Worm (Caenorhabditis elegans) whole organism, L4 larva: ENCODE measurements around the gene rps-11.

Source experiments
- D1046.2 ChIP-seq: fragments of 200-800 bp; sonication (Bioruptor generic); IDR thresholded peaks from 2 replicates; pipeline ENCODE4 v1.3.6; 2022; ENCODE audit warnings: missing genetic modification characterization, missing compliant biosample characterization
- R02D3.7 ChIP-seq: fragments of 150-350 bp; sonication (generic microtip); optimal IDR thresholded peaks from 3 replicates; lab custom pipeline; 2014; ENCODE audit warnings: missing biosample characterization, missing genetic modification characterization
- T20F7.1 ChIP-seq: fragments of 200-800 bp; sonication (Bioruptor generic); optimal IDR thresholded peaks from 2 replicates; lab custom pipeline; 2018; ENCODE audit warnings: mild to moderate bottlenecking, missing genetic modification characterization, missing compliant biosample characterization
- Y105C5A.15 ChIP-seq: fragments of 200-800 bp; sonication (Bioruptor generic); IDR thresholded peaks from 2 replicates; pipeline ENCODE4 v1.3.6; 2022; ENCODE audit warnings: missing genetic modification characterization, missing compliant biosample characterization
- Y5F2A.4 ChIP-seq: fragments of 200-800 bp; sonication (Bioruptor generic); optimal IDR thresholded peaks from 2 replicates; lab custom pipeline; 2018; ENCODE audit warnings: mild to moderate bottlenecking, missing genetic modification characterization, missing compliant biosample characterization
- ZK337.2 ChIP-seq: fragments of 200-800 bp; sonication (Bioruptor generic); IDR thresholded peaks from 2 replicates; pipeline ENCODE4 v1.3.6; 2022; ENCODE audit warnings: missing genetic modification reagents, missing genetic modification characterization, missing compliant biosample characterization
- aha-1 ChIP-seq: fragments of 150-350 bp; peaks from one replicate; lab custom pipeline; 2014; ENCODE audit warnings: missing biosample characterization, missing genetic modification characterization
- ama-1 ChIP-seq: fragments of 150-350 bp; optimal IDR thresholded peaks from 2 replicates; lab custom pipeline; 2014; ENCODE audit warnings: inconsistent platforms, mixed read lengths
- arid-1 ChIP-seq: fragments of 200-800 bp; sonication (Bioruptor generic); conservative IDR thresholded peaks from 2 replicates; pipeline ENCODE4 v1.3.6; 2022; ENCODE audit warnings: missing genetic modification reagents, missing genetic modification characterization, missing compliant biosample characterization
- ctbp-1 ChIP-seq: fragments of 200-800 bp; sonication (Bioruptor generic); IDR thresholded peaks from 2 replicates; pipeline ENCODE4 v1.3.6; 2022; ENCODE audit warnings: missing genetic modification reagents, missing genetic modification characterization, missing compliant biosample characterization
- daf-19 ChIP-seq: fragments of 200-800 bp; sonication (Bioruptor generic); conservative IDR thresholded peaks from 2 replicates; pipeline ENCODE4 v1.3.6; 2022; ENCODE audit warnings: missing genetic modification characterization, missing compliant biosample characterization
- dmd-6 ChIP-seq: fragments of 200-800 bp; sonication (Bioruptor generic); IDR thresholded peaks from 2 replicates; pipeline ENCODE4 v1.3.6; 2022; ENCODE audit warnings: missing genetic modification reagents, missing genetic modification characterization, missing compliant biosample characterization
- dmd-8 ChIP-seq: fragments of 200-800 bp; sonication (Bioruptor generic); IDR thresholded peaks from 2 replicates; pipeline ENCODE4 v1.3.6; 2022; ENCODE audit warnings: missing genetic modification characterization, missing compliant biosample characterization
- dmd-9 ChIP-seq: fragments of 200-800 bp; sonication (Bioruptor generic); IDR thresholded peaks from 2 replicates; pipeline ENCODE4 v1.3.6; 2022; ENCODE audit warnings: missing genetic modification reagents, missing genetic modification characterization, missing compliant biosample characterization
- dpl-1 ChIP-seq: fragments of 150-350 bp; optimal IDR thresholded peaks from 2 replicates; lab custom pipeline; 2014; ENCODE audit warnings: missing biosample characterization, missing genetic modification reagents, missing genetic modification characterization
- dve-1 ChIP-seq: sonication (generic microtip); optimal IDR thresholded peaks from 2 replicates; lab custom pipeline; 2017; ENCODE audit warnings: antibody characterized with exemption, mild to moderate bottlenecking, missing genetic modification characterization, missing compliant biosample characterization; ENCODE audit not compliant: insufficient read depth
- egl-43 ChIP-seq: fragments of 200-800 bp; sonication (Bioruptor generic); IDR thresholded peaks from 2 replicates; pipeline ENCODE4 v1.3.6; 2022; ENCODE audit warnings: missing genetic modification reagents, missing genetic modification characterization, missing compliant biosample characterization
- hlh-11 ChIP-seq: fragments of 200-800 bp; sonication (Bioruptor generic); optimal IDR thresholded peaks from 2 replicates; lab custom pipeline; 2018; ENCODE audit warnings: mild to moderate bottlenecking, missing genetic modification characterization, missing compliant biosample characterization
- hlh-30 ChIP-seq: sonication (generic microtip); optimal IDR thresholded peaks from 2 replicates; lab custom pipeline; 2017; ENCODE audit warnings: antibody characterized with exemption, mild to moderate bottlenecking, missing genetic modification characterization, missing compliant biosample characterization; ENCODE audit not compliant: insufficient read depth
- hmg-1.1 ChIP-seq: fragments of 200-800 bp; sonication (Bioruptor generic); IDR thresholded peaks from 2 replicates; pipeline ENCODE4 v1.3.6; 2022; ENCODE audit warnings: missing genetic modification reagents, missing genetic modification characterization, missing compliant biosample characterization
- lin-39 ChIP-seq: fragments of 150-350 bp; optimal IDR thresholded peaks from 2 replicates; lab custom pipeline; 2014; ENCODE audit warnings: missing biosample characterization, missing genetic modification reagents, missing genetic modification characterization
- lir-3 ChIP-seq: sonication (generic microtip); optimal IDR thresholded peaks from 2 replicates; lab custom pipeline; 2016; ENCODE audit warnings: mild to moderate bottlenecking, missing genetic modification characterization, missing compliant biosample characterization
- lsy-2 ChIP-seq, 2 experiments: fragments of 150-350 bp in 1 of 2; sonication (generic microtip) in 1 of 2; optimal IDR thresholded peaks; 2 replicates each; lab custom pipeline; 2014 to 2017; ENCODE audit warnings: missing biosample characterization in 2 of 2, missing genetic modification characterization in 2 of 2
- madf-5 ChIP-seq, 2 experiments: fragments of 200-800 bp; sonication (Bioruptor generic); IDR thresholded peaks; 2 replicates each; pipeline ENCODE4 v1.3.6; 2022; ENCODE audit warnings: missing compliant biosample characterization in 2 of 2, missing genetic modification characterization in 2 of 2
- madf-9 ChIP-seq: fragments of 200-800 bp; sonication (Bioruptor generic); conservative IDR thresholded peaks from 2 replicates; pipeline ENCODE4 v1.3.6; 2022; ENCODE audit warnings: missing genetic modification reagents, missing genetic modification characterization, missing compliant biosample characterization
- mdl-1 ChIP-seq, 2 experiments: fragments of 150-350 bp in 1 of 2; sonication (generic microtip) in 1 of 2; optimal IDR thresholded peaks; 2 replicates each; lab custom pipeline; 2014 to 2017; ENCODE audit warnings: missing biosample characterization in 2 of 2, missing genetic modification characterization in 2 of 2
- mep-1 ChIP-seq: fragments of 150-350 bp; sonication (generic microtip); optimal IDR thresholded peaks from 3 replicates; lab custom pipeline; 2014; ENCODE audit warnings: missing biosample characterization, missing genetic modification characterization
- mes-2 ChIP-seq: sonication (generic microtip); optimal IDR thresholded peaks from 2 replicates; lab custom pipeline; 2016; ENCODE audit warnings: missing genotype, mild to moderate bottlenecking, missing genetic modification characterization, missing compliant biosample characterization; ENCODE audit not compliant: poor library complexity, severe bottlenecking
- mxl-3 ChIP-seq: fragments of 200-800 bp; sonication (Bioruptor generic); optimal IDR thresholded peaks from 2 replicates; lab custom pipeline; 2018; ENCODE audit warnings: mild to moderate bottlenecking, missing genetic modification characterization, missing compliant biosample characterization
- nhr-10 ChIP-seq: fragments of 150-350 bp; optimal IDR thresholded peaks from 2 replicates; lab custom pipeline; 2014; ENCODE audit warnings: missing biosample characterization, missing genetic modification characterization
- nhr-11 ChIP-seq: fragments of 150-350 bp; optimal IDR thresholded peaks from 2 replicates; lab custom pipeline; 2014; ENCODE audit warnings: missing biosample characterization, missing genetic modification characterization
- nhr-237 ChIP-seq: sonication (generic microtip); optimal IDR thresholded peaks from 2 replicates; lab custom pipeline; 2017; ENCODE audit warnings: missing biosample characterization, missing genetic modification characterization
- nhr-42 ChIP-seq: fragments of 200-800 bp; sonication (Bioruptor generic); IDR thresholded peaks from 2 replicates; pipeline ENCODE4 v1.3.6; 2022; ENCODE audit warnings: missing genetic modification characterization, missing compliant biosample characterization
- nhr-48 ChIP-seq: sonication (generic microtip); optimal IDR thresholded peaks from 2 replicates; lab custom pipeline; 2016; ENCODE audit warnings: mild to moderate bottlenecking, missing genetic modification characterization, missing compliant biosample characterization
- nhr-77 ChIP-seq: fragments of 150-350 bp; optimal IDR thresholded peaks from 2 replicates; lab custom pipeline; 2014; ENCODE audit warnings: missing biosample characterization, missing genetic modification characterization
- pqm-1 ChIP-seq: sonication (generic microtip); optimal IDR thresholded peaks from 2 replicates; lab custom pipeline; 2017; ENCODE audit warnings: missing biosample characterization, missing genetic modification characterization
- rbr-2 ChIP-seq: sonication (generic microtip); optimal IDR thresholded peaks from 2 replicates; lab custom pipeline; 2016; ENCODE audit warnings: missing genotype, missing genetic modification characterization, missing compliant biosample characterization
- sdz-12 ChIP-seq: fragments of 200-800 bp; sonication (Bioruptor generic); optimal IDR thresholded peaks from 2 replicates; lab custom pipeline; 2018; ENCODE audit warnings: mild to moderate bottlenecking, missing genetic modification characterization, missing compliant biosample characterization
- set-16 ChIP-seq: fragments of 200-800 bp; sonication (Bioruptor generic); IDR thresholded peaks from 2 replicates; pipeline ENCODE4 v1.3.6; 2022; ENCODE audit warnings: missing genetic modification reagents, missing genetic modification characterization, missing compliant biosample characterization
- skn-1 ChIP-seq: fragments of 150-350 bp; optimal IDR thresholded peaks from 2 replicates; lab custom pipeline; 2014; ENCODE audit warnings: missing biosample characterization, missing genetic modification characterization
- spr-1 ChIP-seq: sonication (generic microtip); optimal IDR thresholded peaks from 2 replicates; lab custom pipeline; 2016; ENCODE audit warnings: mild to moderate bottlenecking, missing genetic modification characterization, missing compliant biosample characterization
- unc-39 ChIP-seq: sonication (generic microtip); optimal IDR thresholded peaks from 2 replicates; lab custom pipeline; 2017; ENCODE audit warnings: missing biosample characterization, missing genetic modification characterization
- vab-7 ChIP-seq: fragments of 200-800 bp; sonication (Bioruptor generic); IDR thresholded peaks from 2 replicates; pipeline ENCODE4 v1.3.6; 2022; ENCODE audit warnings: missing genetic modification reagents, missing genetic modification characterization, missing compliant biosample characterization
- zag-1 ChIP-seq: fragments of 150-350 bp; optimal IDR thresholded peaks from 2 replicates; lab custom pipeline; 2014; ENCODE audit warnings: missing biosample characterization, missing genetic modification characterization
- zfp-3 ChIP-seq: fragments of 200-800 bp; sonication (Bioruptor generic); conservative IDR thresholded peaks from 2 replicates; pipeline ENCODE4 v1.3.6; 2022; ENCODE audit warnings: missing genetic modification reagents, missing genetic modification characterization, missing compliant biosample characterization

The rps-11 gene

DNA sequence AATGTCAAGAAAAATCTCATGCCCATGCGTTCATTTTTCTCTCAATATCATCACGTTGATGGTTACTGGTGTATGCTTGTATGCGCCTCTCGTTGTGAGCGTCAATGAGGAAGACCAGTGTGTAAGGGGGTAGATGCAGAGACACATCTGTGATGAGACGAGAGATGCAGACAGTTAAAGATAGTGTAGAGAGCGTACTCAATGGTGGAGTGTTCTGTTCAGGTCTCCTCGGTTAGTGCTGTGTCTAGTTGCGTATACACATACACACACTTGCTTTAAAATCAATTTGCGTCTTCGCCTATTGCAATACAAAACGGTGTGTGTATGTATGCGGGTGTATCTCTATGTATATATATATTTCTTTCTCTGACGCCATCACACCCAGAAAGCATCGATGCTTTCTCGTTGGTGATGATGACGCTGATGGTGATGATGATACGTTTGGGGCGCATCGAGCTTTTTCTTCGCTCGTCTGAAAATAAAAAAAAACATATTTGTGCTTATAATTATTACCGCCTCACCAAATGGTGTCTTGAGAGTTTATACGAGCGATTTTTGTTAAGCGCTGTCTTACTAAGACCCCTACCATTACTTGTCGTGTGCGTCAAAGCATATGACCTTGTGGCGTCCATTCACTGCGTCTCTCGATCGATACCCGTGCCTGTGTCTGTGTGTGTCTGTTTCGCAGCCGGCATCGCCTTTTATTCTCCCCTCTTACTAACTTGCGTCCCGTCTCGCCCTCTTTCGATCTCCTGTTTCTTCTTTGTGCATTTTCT, 8.8 kb upstream of the rps-11 start, which contains the start of gene F40F11.3 (continued):
- no peak for TF ChIP-seq zag-1 (tag; lab: Kevin White, UChicago)
- TF ChIP-seq hlh-11 (tag; lab: Kevin White, UChicago): peak; percentile 95
- no peak for TF ChIP-seq lin-39
- TF ChIP-seq mdl-1 (tag; optimal IDR thresholded peaks at IDR 0.05; lab: Kevin White, UChicago): peak; percentile 36 to 85
- no peak for TF ChIP-seq nhr-237
- peak; percentile 96 for TF ChIP-seq aha-1 (tag; lab: Kevin White, UChicago)
- peak; percentile 58; the same call in 1 of the 2 replicates for TF ChIP-seq zfp-3
- TF ChIP-seq lsy-2 (tag; optimal IDR thresholded peaks at IDR 0.05; lab: Kevin White, UChicago): peak; percentile 78 to 91
- no peak for TF ChIP-seq ama-1 (lab: Kevin White, UChicago)
- no peak for TF ChIP-seq skn-1 (tag; lab: Kevin White, UChicago)

DNA sequence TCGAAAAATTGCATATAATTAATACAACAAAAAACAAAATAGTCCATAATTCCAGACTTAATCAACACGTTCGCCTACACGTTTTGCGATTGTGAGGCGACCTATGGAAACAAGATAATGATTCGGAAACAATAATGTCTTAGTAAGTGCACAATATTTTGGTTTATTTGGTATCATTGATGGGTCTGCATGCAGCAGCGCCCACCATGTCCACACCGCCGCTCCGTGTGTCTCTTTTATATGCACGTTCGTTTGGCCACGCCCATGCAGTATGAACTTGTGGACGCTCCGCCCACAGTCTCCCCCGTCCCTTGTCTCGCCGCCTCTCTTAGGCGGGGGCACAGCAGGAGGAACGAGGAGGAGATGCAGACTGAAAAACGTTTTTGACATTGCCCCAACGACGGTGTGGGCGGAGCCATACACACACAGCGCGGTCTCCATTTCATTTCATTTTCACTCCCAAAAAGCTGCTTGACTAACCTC, 8.2 kb upstream of the rps-11 start, which contains the start of gene mig-38:
Gene mig-38 (plus strand): TSS at position 54 of the 483 bp plus-strand sequence.
- TF ChIP-seq mdl-1 (tag; optimal IDR thresholded peaks at IDR 0.05; lab: Kevin White, UChicago) (peak; percentile 68 to 71), set-16 (GFP tag; lab: Robert Waterston, UW) (peak; percentile 79), ctbp-1 (GFP tag; lab: Robert Waterston, UW) (peak; percentile 12; the same call in 1 of the 2 replicates), nhr-48 (tag; lab: Kevin White, UChicago) (peak; percentile 65), hlh-11 (tag; lab: Kevin White, UChicago) (peak; percentile 81), Y5F2A.4 (GFP tag; lab: Kevin White, UChicago) (no peak), D1046.2 (GFP tag; lab: Robert Waterston, UW) (0 out of 2 replicates have a peak, but pooled peaks have one; percentile 48), dmd-8 (GFP tag; lab: Robert Waterston, UW) (no peak; the same call in 1 of the 2 replicates), Y105C5A.15 (GFP tag; lab: Robert Waterston, UW) (0 out of 2 replicates have a peak, but pooled peaks have one; percentile 63), dpl-1 (GFP tag; lab: Kevin White, UChicago) (peak; percentile 5), nhr-10 (tag; lab: Kevin White, UChicago) (no peak), zag-1 (tag; lab: Kevin White, UChicago) (no peak), hlh-30 (tag; lab: Kevin White, UChicago) (peak; percentile 47), aha-1 (tag; lab: Kevin White, UChicago) (peak; percentile 98), arid-1 (GFP tag; lab: Robert Waterston, UW) (peak; percentile 45), nhr-77 (tag; lab: Kevin White, UChicago) (peak; percentile 48), madf-9 (no peak), unc-39 (no peak), lir-3 (tag; lab: Kevin White, UChicago) (peak; percentile 1), lsy-2 (tag; optimal IDR thresholded peaks at IDR 0.05; lab: Kevin White, UChicago) (peak in 1 of 2 experiments; percentile 50), rbr-2 (peak; percentile 50), egl-43 (GFP tag; lab: Robert Waterston, UW) (peak; percentile 74), mep-1 (tag; lab: Kevin White, UChicago) (peak; percentile 50), R02D3.7 (tag; lab: Kevin White, UChicago) (no peak), nhr-42 (GFP tag; lab: Robert Waterston, UW) (no peak), mes-2 (tag; lab: Kevin White, UChicago) (peak; percentile 47), dmd-6 (GFP tag; lab: Robert Waterston, UW) (peak; percentile 39), hmg-1.1 (peak; percentile 67), mxl-3 (peak; percentile 92), sdz-12 (GFP tag; lab: Kevin White, UChicago) (peak; percentile 65), dve-1 (peak; percentile 8), ama-1 (lab: Kevin White, UChicago) (peak; percentile 94), T20F7.1 (peak; percentile 65), daf-19 (GFP tag; lab: Robert Waterston, UW) (0 out of 2 replicates have a peak, but pooled peaks have one; percentile 69), spr-1 (tag; lab: Kevin White, UChicago) (peak; percentile 8), nhr-11 (tag; lab: Kevin White, UChicago) (peak; percentile 52), ZK337.2 (GFP tag; lab: Robert Waterston, UW) (no peak), vab-7 (no peak), zfp-3 (0 out of 2 replicates have a peak, but pooled peaks have one; percentile 36), pqm-1 (peak; percentile 11), madf-5 (GFP tag; IDR thresholded peaks at IDR 0.05; lab: Robert Waterston, UW) (no peak), dmd-9 (0 out of 2 replicates have a peak, but pooled peaks have one; percentile 10)
